Worm (Caenorhabditis elegans): ENCODE data around the gene nspb-5.

ce11 chrIV:6623390-6623789, 24.6 kb downstream of the nspb-5 start, which contains the start of gene C01B10.44:
- TF ChIP-seq W03F9.2 (tag; optimal IDR thresholded peaks at IDR 0.05) (no peak), him-1 (tag; optimal IDR thresholded peaks at IDR 0.05) (no peak), dao-5 (tag; optimal IDR thresholded peaks at IDR 0.05) (no peak)

Measured in whole organism, L4/young adult.